Fruit fly (Drosophila melanogaster): ENCODE data around the gene Spn38F.

dm6 chr2L:20825265-20825664 is 12.5 kb downstream of the Spn38F start:
- no peak for TF ChIP-seq Dll (optimal IDR thresholded peaks at IDR 0.05)
- TF ChIP-seq EcR (GFP tag; optimal IDR thresholded peaks at IDR 0.05), result no peak
- TF ChIP-seq CG8478 (optimal IDR thresholded peaks at IDR 0.05), result no peak
